Worm (Caenorhabditis elegans) whole organism, late embryonic: ENCODE results near the gene unc-98.

Experiments
- ama-1 ChIP-seq: fragments of 150-350 bp; optimal IDR thresholded peaks from 2 replicates; lab custom pipeline; 2014
- dmd-4 ChIP-seq: sonication (generic microtip); optimal IDR thresholded peaks from 2 replicates; lab custom pipeline; 2016; ENCODE audit warnings: borderline replicate concordance, missing genetic modification characterization, missing compliant biosample characterization
- ets-4 ChIP-seq: sonication (generic microtip); optimal IDR thresholded peaks from 2 replicates; lab custom pipeline; 2016; ENCODE audit warnings: missing genetic modification characterization, missing compliant biosample characterization
- eyg-1 ChIP-seq: sonication (generic microtip); optimal IDR thresholded peaks from 2 replicates; lab custom pipeline; 2016; ENCODE audit warnings: missing genotype, missing genetic modification characterization, missing compliant biosample characterization
- gmeb-2 ChIP-seq: sonication (generic microtip); optimal IDR thresholded peaks from 2 replicates; lab custom pipeline; 2016; ENCODE audit warnings: missing genetic modification characterization, inconsistent platforms, missing compliant biosample characterization
- lin-11 ChIP-seq: fragments of 200-800 bp; sonication (Bioruptor generic); optimal IDR thresholded peaks from 2 replicates; lab custom pipeline; 2018; ENCODE audit warnings: mild to moderate bottlenecking, missing genetic modification characterization, missing compliant biosample characterization
- nfya-1 ChIP-seq: sonication (generic microtip); optimal IDR thresholded peaks from 2 replicates; lab custom pipeline; 2017; ENCODE audit warnings: missing genetic modification characterization, mild to moderate bottlenecking, missing compliant biosample characterization, antibody characterized with exemption, moderate library complexity
- pha-4 ChIP-seq: fragments of 150-350 bp; optimal IDR thresholded peaks from 2 replicates; lab custom pipeline; 2018; ENCODE audit warnings: missing biosample characterization, missing genetic modification reagents, missing genetic modification characterization
- rnt-1 ChIP-seq: sonication (generic microtip); optimal IDR thresholded peaks from 2 replicates; lab custom pipeline; 2016; ENCODE audit warnings: missing genetic modification characterization, missing compliant biosample characterization
- ztf-16 ChIP-seq: sonication (generic microtip); optimal IDR thresholded peaks from 2 replicates; lab custom pipeline; 2017; ENCODE audit warnings: missing genetic modification characterization, missing compliant biosample characterization

DNA sequence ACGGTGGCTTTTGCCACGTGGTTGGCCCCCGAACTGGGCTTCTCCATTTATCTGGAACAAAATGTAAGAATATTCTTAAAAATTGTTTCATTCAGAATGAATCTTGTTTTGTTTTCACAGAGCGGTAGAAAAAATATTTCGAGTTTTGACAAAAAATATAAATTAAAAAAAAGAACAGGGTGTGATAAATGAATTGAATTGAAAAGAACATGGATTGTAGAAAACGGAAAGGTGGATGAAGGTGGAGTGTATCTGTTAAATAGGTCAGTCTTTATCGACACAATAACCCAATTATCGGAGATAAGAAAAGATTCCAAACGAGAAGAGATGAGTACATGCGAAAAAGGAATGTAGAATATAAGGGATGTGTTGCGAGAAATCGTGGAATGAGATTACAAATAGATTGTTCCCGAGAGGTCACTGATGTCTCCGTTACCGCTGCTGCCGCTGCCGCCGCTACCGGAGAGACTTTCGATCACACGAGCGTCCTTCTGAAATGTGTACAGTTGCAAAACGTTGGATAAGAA, 35.6 kb downstream of the unc-98 start, which contains the start of gene dpy-7:
- TF ChIP-seq rnt-1 (no peak), ama-1 (no peak), ets-4 (tag; lab: Kevin White, UChicago) (no peak), nfya-1 (tag; lab: Kevin White, UChicago) (no peak), lin-11 (tag; lab: Kevin White, UChicago) (no peak), ztf-16 (tag; lab: Kevin White, UChicago) (no peak), eyg-1 (tag; lab: Kevin White, UChicago) (no peak), pha-4 (tag; lab: Kevin White, UChicago) (no peak), gmeb-2 (tag; lab: Kevin White, UChicago) (no peak), dmd-4 (tag; lab: Kevin White, UChicago) (no peak)
